Fruit fly (Drosophila melanogaster) whole organism: ENCODE measurements around the gene CAH7.

Experiments
- CG8478 ChIP-seq: fragments of >200 bp; optimal IDR thresholded peaks from 2 replicates; lab custom pipeline; 2018; ENCODE audit warnings: inconsistent platforms
- Dll ChIP-seq: fragments of >200 bp; optimal IDR thresholded peaks from 2 replicates; lab custom pipeline; 2017
- EcR ChIP-seq, 2 experiments: fragments of >200 bp; optimal IDR thresholded peaks; 2 replicates each; lab custom pipeline; 2017; ENCODE audit warnings: missing biosample characterization in 2 of 2, missing genetic modification characterization in 2 of 2, missing genetic modification reagents in 2 of 2
- pan ChIP-seq: fragments of >200 bp; optimal IDR thresholded peaks from 2 replicates; lab custom pipeline; 2017
- psq ChIP-seq: fragments of >200 bp; optimal IDR thresholded peaks from 2 replicates; lab custom pipeline; 2017
- usp ChIP-seq: fragments of >200 bp; optimal IDR thresholded peaks from 2 replicates; lab custom pipeline; 2017; ENCODE audit warnings: missing biosample characterization, missing genetic modification characterization, mixed read lengths

CAH7 gene

dm6 chr3R:10091513-10091912, 20.5 kb upstream of the CAH7 start:
- TF ChIP-seq usp (GFP tag; lab: Kevin White, UChicago): no peak
- TF ChIP-seq Dll (lab: Kevin White, UChicago): no peak
- TF ChIP-seq pan (lab: Kevin White, UChicago): no peak
- TF ChIP-seq EcR (GFP tag; optimal IDR thresholded peaks at IDR 0.05; lab: Kevin White, UChicago): no peak
- TF ChIP-seq psq (lab: Kevin White, UChicago): no peak
- no peak for TF ChIP-seq CG8478

dm6 chr3R:10093252-10094030, 18.6 kb upstream of the CAH7 start:
- TF ChIP-seq EcR (GFP tag; optimal IDR thresholded peaks at IDR 0.05; lab: Kevin White, UChicago) (no peak), usp (GFP tag; lab: Kevin White, UChicago) (no peak), pan (lab: Kevin White, UChicago) (no peak), CG8478 (no peak), Dll (lab: Kevin White, UChicago) (no peak), psq (lab: Kevin White, UChicago) (no peak)

DNA sequence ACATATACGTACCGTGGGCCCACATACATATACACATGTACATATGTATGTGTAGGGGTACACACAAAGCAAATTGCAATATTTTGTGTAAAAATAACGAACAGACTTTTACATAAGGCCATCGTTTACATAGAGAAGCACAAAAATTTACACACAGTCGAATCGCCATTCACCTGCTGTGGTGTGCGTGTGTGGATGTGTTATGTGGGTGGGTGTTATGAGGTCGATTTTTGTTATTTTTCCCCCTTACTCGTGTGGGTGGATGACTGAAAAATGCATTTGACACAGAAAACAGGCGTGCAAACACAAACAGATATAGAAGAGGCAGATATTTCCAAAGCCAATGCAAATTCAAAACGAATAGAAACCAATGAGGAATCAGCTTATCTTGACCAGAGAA, 17.0 kb upstream of the CAH7 start:
- TF ChIP-seq pan (lab: Kevin White, UChicago): no peak
- no peak for TF ChIP-seq EcR (GFP tag; optimal IDR thresholded peaks at IDR 0.05; lab: Kevin White, UChicago)
- no peak for TF ChIP-seq psq (lab: Kevin White, UChicago)
- TF ChIP-seq CG8478: no peak
- TF ChIP-seq Dll (lab: Kevin White, UChicago): no peak
- no peak for TF ChIP-seq usp (GFP tag; lab: Kevin White, UChicago)

DNA sequence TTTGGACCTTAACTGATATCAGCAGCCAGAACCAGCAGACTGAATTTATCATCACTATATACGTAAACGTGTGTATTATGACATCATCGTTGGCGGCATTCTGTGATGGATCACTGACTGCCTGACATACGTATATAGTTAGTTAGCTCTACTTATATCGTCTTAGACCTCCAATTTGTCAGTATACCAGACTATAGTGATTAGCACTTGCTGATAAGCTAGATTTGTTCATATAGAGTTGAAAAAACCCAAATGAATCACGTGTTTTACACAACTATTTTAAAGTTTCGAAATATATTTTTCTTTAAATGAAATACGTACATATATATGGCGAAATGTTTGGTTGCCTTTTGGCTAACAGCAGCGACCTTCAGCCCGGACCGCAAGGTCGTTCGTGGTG, 16.3 kb upstream of the CAH7 start:
- TF ChIP-seq Dll (lab: Kevin White, UChicago) (no peak), CG8478 (no peak), EcR (GFP tag; optimal IDR thresholded peaks at IDR 0.05; lab: Kevin White, UChicago) (no peak), usp (GFP tag; lab: Kevin White, UChicago) (no peak), psq (lab: Kevin White, UChicago) (no peak), pan (lab: Kevin White, UChicago) (no peak)

DNA sequence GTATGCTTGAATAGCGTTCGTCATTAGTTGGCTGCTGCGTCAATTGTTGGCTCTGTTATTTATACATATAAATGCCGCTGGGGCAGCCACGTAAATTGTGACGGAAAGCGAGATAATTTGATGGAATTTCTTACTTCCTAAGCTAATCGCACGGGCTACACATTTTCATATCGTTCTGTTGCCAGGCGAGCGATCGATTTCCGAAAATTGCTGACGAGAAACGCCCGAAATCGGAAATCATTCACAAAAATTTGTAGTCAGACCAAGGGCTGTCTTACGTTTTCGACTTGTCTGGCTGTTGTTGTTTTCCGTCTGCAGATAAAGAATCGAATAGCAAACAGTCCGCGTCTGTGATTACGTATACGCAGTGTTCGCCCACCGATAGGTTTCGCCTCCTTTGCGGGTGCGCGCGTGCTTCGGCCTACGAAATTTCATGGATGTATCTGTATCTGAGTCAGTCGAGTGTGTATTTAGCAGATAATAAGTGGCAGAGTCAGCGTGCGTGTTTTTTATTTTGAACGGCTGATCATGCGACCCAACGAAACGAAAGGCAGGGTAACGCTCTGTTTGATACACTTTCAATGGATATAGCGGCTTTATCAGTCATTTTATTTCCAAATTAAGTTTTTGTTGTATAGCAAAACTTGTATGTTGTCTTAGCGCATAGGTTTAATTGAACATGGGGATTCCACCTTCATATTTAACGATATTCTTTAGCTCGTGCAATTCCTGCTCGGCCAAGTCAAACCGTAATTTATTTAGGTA, 14.3 kb upstream of the CAH7 start:
- TF ChIP-seq EcR (GFP tag; optimal IDR thresholded peaks at IDR 0.05; lab: Kevin White, UChicago) (no peak), Dll (lab: Kevin White, UChicago) (no peak), usp (GFP tag; lab: Kevin White, UChicago) (no peak), pan (lab: Kevin White, UChicago) (no peak), CG8478 (no peak), psq (lab: Kevin White, UChicago) (no peak)

dm6 chr3R:10098296-10098675, 13.8 kb upstream of the CAH7 start:
- TF ChIP-seq pan (lab: Kevin White, UChicago) (no peak), psq (lab: Kevin White, UChicago) (no peak), EcR (GFP tag; optimal IDR thresholded peaks at IDR 0.05; lab: Kevin White, UChicago) (no peak), usp (GFP tag; lab: Kevin White, UChicago) (no peak), CG8478 (no peak), Dll (lab: Kevin White, UChicago) (no peak)

- TF ChIP-seq CG8478: no peak
- TF ChIP-seq psq (lab: Kevin White, UChicago): no peak
- TF ChIP-seq Dll (lab: Kevin White, UChicago): no peak
- no peak for TF ChIP-seq EcR (GFP tag; optimal IDR thresholded peaks at IDR 0.05; lab: Kevin White, UChicago)
- no peak for TF ChIP-seq usp (GFP tag; lab: Kevin White, UChicago)
- TF ChIP-seq pan (lab: Kevin White, UChicago): no peak
These were observed 12.6 kb upstream of the CAH7 start for dm6 chr3R:10099401-10099848.

dm6 chr3R:10100498-10101196, 11.4 kb upstream of the CAH7 start:
- no peak for TF ChIP-seq pan (lab: Kevin White, UChicago)
- no peak for TF ChIP-seq psq (lab: Kevin White, UChicago)
- TF ChIP-seq Dll (lab: Kevin White, UChicago): no peak
- TF ChIP-seq EcR (GFP tag; optimal IDR thresholded peaks at IDR 0.05; lab: Kevin White, UChicago): no peak
- no peak for TF ChIP-seq CG8478
- TF ChIP-seq usp (GFP tag; lab: Kevin White, UChicago): no peak

dm6 chr3R:10106796-10107195, 5.2 kb upstream of the CAH7 start:
- TF ChIP-seq usp (GFP tag; lab: Kevin White, UChicago) (no peak), EcR (GFP tag; optimal IDR thresholded peaks at IDR 0.05; lab: Kevin White, UChicago) (no peak), pan (lab: Kevin White, UChicago) (no peak), Dll (lab: Kevin White, UChicago) (no peak), CG8478 (no peak), psq (lab: Kevin White, UChicago) (no peak)

- TF ChIP-seq Dll (lab: Kevin White, UChicago): no peak
- TF ChIP-seq psq (lab: Kevin White, UChicago): no peak
- TF ChIP-seq EcR (GFP tag; optimal IDR thresholded peaks at IDR 0.05; lab: Kevin White, UChicago): no peak
- TF ChIP-seq usp (GFP tag; lab: Kevin White, UChicago): no peak
- TF ChIP-seq CG8478: no peak
- TF ChIP-seq pan (lab: Kevin White, UChicago): no peak
These were observed 3.6 kb upstream of the CAH7 start for dm6 chr3R:10108289-10108928.
